Fruit fly (Drosophila melanogaster) whole organism, adult: ENCODE data around the gene Ada3.

ENCODE experiments used
- CG11617 ChIP-seq: fragments of 200-800 bp; sonication (Bioruptor generic); optimal IDR thresholded peaks from 2 replicates; lab custom pipeline; 2017; ENCODE audit warnings: mild to moderate bottlenecking, missing biosample characterization, missing genetic modification reagents, missing genetic modification characterization
- CG12768 ChIP-seq: fragments of 200-800 bp; sonication (Bioruptor generic); optimal IDR thresholded peaks from 2 replicates; lab custom pipeline; 2017; ENCODE audit warnings: missing biosample characterization, missing genetic modification characterization, mild to moderate bottlenecking, moderate library complexity, missing genetic modification reagents
- CG14711 ChIP-seq: fragments of 200-800 bp; sonication (Bioruptor generic); optimal IDR thresholded peaks from 2 replicates; lab custom pipeline; 2018; ENCODE audit warnings: missing biosample characterization, mild to moderate bottlenecking, missing genetic modification characterization, moderate library complexity
- CG1620 ChIP-seq: fragments of 200-800 bp; sonication (Bioruptor generic); optimal IDR thresholded peaks from 2 replicates; lab custom pipeline; 2016; ENCODE audit warnings: missing biosample characterization, missing genetic modification characterization
- CG33017 ChIP-seq: fragments of 200-800 bp; sonication (Bioruptor generic); optimal IDR thresholded peaks from 2 replicates; lab custom pipeline; 2018; ENCODE audit warnings: missing biosample characterization, mild to moderate bottlenecking, missing genetic modification characterization, moderate library complexity
- CG5204 ChIP-seq: fragments of 200-800 bp; sonication (Bioruptor generic); optimal IDR thresholded peaks from 2 replicates; lab custom pipeline; 2016; ENCODE audit warnings: missing biosample characterization, missing genetic modification characterization
- CG7045 ChIP-seq: fragments of 200-800 bp; sonication (Bioruptor generic); optimal IDR thresholded peaks from 2 replicates; lab custom pipeline; 2017; ENCODE audit warnings: missing biosample characterization, mild to moderate bottlenecking, missing genetic modification characterization
- CG7101 ChIP-seq: fragments of 200-800 bp; sonication (Bioruptor generic); optimal IDR thresholded peaks from 2 replicates; lab custom pipeline; 2018; ENCODE audit warnings: missing biosample characterization, mild to moderate bottlenecking, missing genetic modification characterization, moderate library complexity
- Clk ChIP-seq: fragments of 200-800 bp; sonication (Bioruptor generic); optimal IDR thresholded peaks from 2 replicates; lab custom pipeline; 2017; ENCODE audit warnings: missing biosample characterization, missing genetic modification characterization
- Crg-1 ChIP-seq: fragments of 200-800 bp; sonication (Bioruptor generic); optimal IDR thresholded peaks from 2 replicates; lab custom pipeline; 2016; ENCODE audit warnings: missing biosample characterization, missing genetic modification characterization
- Hr96 ChIP-seq: fragments of 200-800 bp; sonication (Bioruptor generic); optimal IDR thresholded peaks from 2 replicates; lab custom pipeline; 2016; ENCODE audit warnings: missing biosample characterization, missing genetic modification characterization
- Mnt ChIP-seq: fragments of 200-800 bp; sonication (Bioruptor generic); optimal IDR thresholded peaks from 2 replicates; lab custom pipeline; 2016; ENCODE audit warnings: missing biosample characterization, mild to moderate bottlenecking, missing genetic modification characterization
- bab1 ChIP-seq: fragments of 200-800 bp; sonication (Bioruptor generic); optimal IDR thresholded peaks from 3 replicates; lab custom pipeline; 2019; ENCODE audit warnings: missing biosample characterization, mild to moderate bottlenecking, missing genetic modification characterization, moderate library complexity
- cic ChIP-seq: fragments of 200-800 bp; sonication (Bioruptor generic); optimal IDR thresholded peaks from 2 replicates; lab custom pipeline; 2017; ENCODE audit warnings: missing biosample characterization, mild to moderate bottlenecking, missing genetic modification characterization, moderate library complexity
- cnc ChIP-seq, 2 experiments: fragments of >200 bp; optimal IDR thresholded peaks; 2 replicates each; lab custom pipeline; 2017
- kay ChIP-seq: fragments of 200-800 bp; sonication (Bioruptor generic); peaks from one replicate; lab custom pipeline; 2016; ENCODE audit warnings: missing biosample characterization, missing genetic modification characterization, borderline replicate concordance
- ovo ChIP-seq: fragments of 200-800 bp; sonication (Bioruptor generic); optimal IDR thresholded peaks from 2 replicates; lab custom pipeline; 2016; ENCODE audit warnings: missing biosample characterization, missing genetic modification characterization
- pad ChIP-seq: fragments of 200-800 bp; sonication (Bioruptor generic); optimal IDR thresholded peaks from 3 replicates; lab custom pipeline; 2017; ENCODE audit warnings: missing biosample characterization, missing genetic modification characterization, mild to moderate bottlenecking, moderate library complexity, missing genetic modification reagents
- tj ChIP-seq: fragments of 200-800 bp; sonication (Bioruptor generic); optimal IDR thresholded peaks from 3 replicates; lab custom pipeline; 2017; ENCODE audit warnings: missing biosample characterization, mild to moderate bottlenecking, missing genetic modification characterization, moderate library complexity
- toe ChIP-seq: fragments of 200-800 bp; sonication (Bioruptor generic); optimal IDR thresholded peaks from 2 replicates; lab custom pipeline; 2016; ENCODE audit warnings: missing biosample characterization, missing genetic modification characterization

Ada3 gene

dm6 chrX:18118519-18118918 is 33.0 kb downstream of the Ada3 start:
- TF ChIP-seq CG12768 (GFP tag; lab: Kevin White, UChicago) (no peak), tj (GFP tag; lab: Kevin White, UChicago) (no peak), CG33017 (no peak), cic (GFP tag; lab: Kevin White, UChicago) (no peak), Clk (no peak), pad (GFP tag; lab: Kevin White, UChicago) (no peak), CG14711 (tag; lab: Kevin White, UChicago) (no peak), CG7045 (no peak), CG11617 (no peak), Mnt (GFP tag; lab: Kevin White, UChicago) (no peak), ovo (GFP tag; lab: Kevin White, UChicago) (no peak), CG5204 (GFP tag; lab: Kevin White, UChicago) (no peak), CG1620 (no peak), kay (GFP tag; lab: Kevin White, UChicago) (no peak), bab1 (GFP tag; lab: Kevin White, UChicago) (no peak)

- no peak for TF ChIP-seq tj (GFP tag; lab: Kevin White, UChicago)
- TF ChIP-seq CG7045: no peak
- no peak for TF ChIP-seq kay (GFP tag; lab: Kevin White, UChicago)
- no peak for TF ChIP-seq Hr96
- no peak for TF ChIP-seq CG14711 (tag; lab: Kevin White, UChicago)
- TF ChIP-seq toe (GFP tag; lab: Kevin White, UChicago): no peak
- no peak for TF ChIP-seq CG12768 (GFP tag; lab: Kevin White, UChicago)
- no peak for TF ChIP-seq CG7101 (tag; lab: Kevin White, UChicago)
- no peak for TF ChIP-seq Crg-1 (GFP tag; lab: Kevin White, UChicago)
- TF ChIP-seq Clk: no peak
- TF ChIP-seq cic (GFP tag; lab: Kevin White, UChicago): no peak
- TF ChIP-seq CG5204 (GFP tag; lab: Kevin White, UChicago): no peak
- TF ChIP-seq cnc (optimal IDR thresholded peaks at IDR 0.05; lab: Kevin White, UChicago): no peak
- no peak for TF ChIP-seq ovo (GFP tag; lab: Kevin White, UChicago)
- no peak for TF ChIP-seq CG33017
- no peak for TF ChIP-seq Mnt (GFP tag; lab: Kevin White, UChicago)
- TF ChIP-seq CG1620: no peak
- TF ChIP-seq pad (GFP tag; lab: Kevin White, UChicago): no peak
- no peak for TF ChIP-seq bab1 (GFP tag; lab: Kevin White, UChicago)
- no peak for TF ChIP-seq CG11617
These were observed 40.0 kb downstream of the Ada3 start for dm6 chrX:18125520-18125919.

dm6 chrX:18129297-18129696 is 43.7 kb downstream of the Ada3 start:
- no peak for TF ChIP-seq pad (GFP tag; lab: Kevin White, UChicago)
- no peak for TF ChIP-seq CG7045
- TF ChIP-seq cic (GFP tag; lab: Kevin White, UChicago): no peak

dm6 chrX:18130168-18130567 is 44.6 kb downstream of the Ada3 start, which contains the start of gene CG43133:
CG43133 (minus strand) TSS chrX:18130178.
- TF ChIP-seq CG11617: no peak
- TF ChIP-seq cic (GFP tag; lab: Kevin White, UChicago): no peak
- TF ChIP-seq Clk: no peak
- no peak for TF ChIP-seq CG14711 (tag; lab: Kevin White, UChicago)
- no peak for TF ChIP-seq Crg-1 (GFP tag; lab: Kevin White, UChicago)
- no peak for TF ChIP-seq CG5204 (GFP tag; lab: Kevin White, UChicago)
- TF ChIP-seq Hr96: no peak
- no peak for TF ChIP-seq CG7101 (tag; lab: Kevin White, UChicago)
- no peak for TF ChIP-seq bab1 (GFP tag; lab: Kevin White, UChicago)
- TF ChIP-seq CG7045: no peak
- no peak for TF ChIP-seq CG12768 (GFP tag; lab: Kevin White, UChicago)
- no peak for TF ChIP-seq CG33017
- no peak for TF ChIP-seq toe (GFP tag; lab: Kevin White, UChicago)
- no peak for TF ChIP-seq cnc (optimal IDR thresholded peaks at IDR 0.05; lab: Kevin White, UChicago)
- TF ChIP-seq pad (GFP tag; lab: Kevin White, UChicago): no peak
- no peak for TF ChIP-seq Mnt (GFP tag; lab: Kevin White, UChicago)
- TF ChIP-seq CG1620: no peak
- TF ChIP-seq tj (GFP tag; lab: Kevin White, UChicago): no peak
- TF ChIP-seq kay (GFP tag; lab: Kevin White, UChicago): no peak

dm6 chrX:18136059-18136458 is 50.5 kb downstream of the Ada3 start:
- TF ChIP-seq CG7101 (tag; lab: Kevin White, UChicago) (no peak), kay (GFP tag; lab: Kevin White, UChicago) (no peak), tj (GFP tag; lab: Kevin White, UChicago) (no peak), ovo (GFP tag; lab: Kevin White, UChicago) (no peak), toe (GFP tag; lab: Kevin White, UChicago) (no peak), cic (GFP tag; lab: Kevin White, UChicago) (no peak), Crg-1 (GFP tag; lab: Kevin White, UChicago) (no peak), CG5204 (GFP tag; lab: Kevin White, UChicago) (no peak), Mnt (GFP tag; lab: Kevin White, UChicago) (no peak), CG12768 (GFP tag; lab: Kevin White, UChicago) (no peak), pad (GFP tag; lab: Kevin White, UChicago) (no peak), bab1 (GFP tag; lab: Kevin White, UChicago) (no peak)
